Fruit fly (Drosophila melanogaster) whole organism, embryonic: ENCODE results near the gene CG31103.
A peak's percentile ranks its signal among the peaks of the same experiment; 100 is the strongest.

Experiments
- Awh ChIP-seq: fragments of 200-800 bp; sonication (Bioruptor generic); IDR thresholded peaks from 2 replicates; pipeline ENCODE4, ENCODE4 v1.3.6; 2022; ENCODE audit warnings: missing biosample characterization, missing genetic modification characterization
- CG10147 ChIP-seq: fragments of 200-800 bp; sonication (Bioruptor generic); optimal IDR thresholded peaks from 2 replicates; lab custom pipeline; 2019; ENCODE audit warnings: missing biosample characterization, mild to moderate bottlenecking, missing genetic modification characterization, moderate library complexity
- CG10321 ChIP-seq: fragments of 200-800 bp; sonication (Bioruptor generic); IDR thresholded peaks from 2 replicates; pipeline ENCODE4 v1.3.6; 2022; ENCODE audit warnings: missing biosample characterization, missing genetic modification characterization
- CG10366 ChIP-seq: fragments of 200-800 bp; sonication (Bioruptor generic); IDR thresholded peaks from 2 replicates; pipeline ENCODE4 v1.3.6; 2022; ENCODE audit warnings: missing biosample characterization, missing genetic modification characterization
- CG12104 ChIP-seq: fragments of 200-800 bp; sonication (Bioruptor generic); optimal IDR thresholded peaks from 3 replicates; lab custom pipeline; 2016; ENCODE audit warnings: missing biosample characterization, missing genetic modification characterization
- CG12155 ChIP-seq: fragments of 200-800 bp; sonication (Bioruptor generic); optimal IDR thresholded peaks from 3 replicates; lab custom pipeline; 2016; ENCODE audit warnings: missing biosample characterization, missing genetic modification characterization
- CG12659 ChIP-seq: fragments of 200-800 bp; sonication (Bioruptor generic); optimal IDR thresholded peaks from 3 replicates; lab custom pipeline; 2017; ENCODE audit warnings: mild to moderate bottlenecking, missing biosample characterization, missing genetic modification reagents, missing genetic modification characterization
- CG13624 ChIP-seq: fragments of 200-800 bp; sonication (Bioruptor generic); optimal IDR thresholded peaks from 2 replicates; lab custom pipeline; 2016; ENCODE audit warnings: missing biosample characterization, missing genetic modification characterization
- CG14050 ChIP-seq: fragments of 200-800 bp; sonication (Bioruptor generic); IDR thresholded peaks from 3 replicates; pipeline ENCODE4 v1.3.6; 2022; ENCODE audit warnings: missing biosample characterization, missing genetic modification characterization
- CG17328 ChIP-seq: fragments of 200-800 bp; sonication (Bioruptor generic); IDR thresholded peaks from 2 replicates; pipeline ENCODE4 v1.3.6; 2022; ENCODE audit warnings: missing biosample characterization, missing genetic modification characterization
- CG1832 ChIP-seq: fragments of 200-800 bp; sonication (Bioruptor generic); optimal IDR thresholded peaks from 2 replicates; lab custom pipeline; 2017; ENCODE audit warnings: missing biosample characterization, mild to moderate bottlenecking, missing genetic modification characterization, inconsistent platforms
- CG18619 ChIP-seq: fragments of 200-800 bp; sonication (Bioruptor generic); optimal IDR thresholded peaks from 3 replicates; lab custom pipeline; 2017; ENCODE audit warnings: missing biosample characterization, mild to moderate bottlenecking, missing genetic modification characterization
- CG2129 ChIP-seq: fragments of 200-800 bp; sonication (Bioruptor generic); IDR thresholded peaks from 2 replicates; pipeline ENCODE4 v1.3.6; 2022; ENCODE audit warnings: missing biosample characterization, missing genetic modification characterization; ENCODE audit not compliant: partially characterized antibody
- CG31388 ChIP-seq: fragments of 200-800 bp; sonication (Bioruptor generic); optimal IDR thresholded peaks from 2 replicates; lab custom pipeline; 2016; ENCODE audit warnings: missing biosample characterization, missing genetic modification characterization
- CG33213 ChIP-seq: fragments of 200-800 bp; sonication (Bioruptor generic); optimal IDR thresholded peaks from 3 replicates; lab custom pipeline; 2016; ENCODE audit warnings: missing biosample characterization, missing genetic modification characterization
- CG33557 ChIP-seq: fragments of 200-800 bp; sonication (Bioruptor generic); optimal IDR thresholded peaks from 2 replicates; lab custom pipeline; 2019; ENCODE audit warnings: missing biosample characterization, mild to moderate bottlenecking, missing genetic modification characterization, moderate library complexity
- CG3847 ChIP-seq: fragments of 200-800 bp; sonication (Bioruptor generic); IDR thresholded peaks from 2 replicates; pipeline ENCODE4 v1.3.6; 2022; ENCODE audit warnings: missing biosample characterization, missing genetic modification characterization
- CG4424 ChIP-seq: fragments of 200-800 bp; sonication (Bioruptor generic); optimal IDR thresholded peaks from 3 replicates; lab custom pipeline; 2016; ENCODE audit warnings: missing biosample characterization, missing genetic modification characterization
- CG6254 ChIP-seq: fragments of 200-800 bp; sonication (Bioruptor generic); optimal IDR thresholded peaks from 3 replicates; lab custom pipeline; 2017; ENCODE audit warnings: mild to moderate bottlenecking, missing biosample characterization, missing genetic modification reagents, missing genetic modification characterization
- CG7963 ChIP-seq: fragments of 200-800 bp; sonication (Bioruptor generic); IDR thresholded peaks from 3 replicates; pipeline ENCODE4 v1.3.6; 2022; ENCODE audit warnings: missing biosample characterization, missing genetic modification characterization; ENCODE audit not compliant: partially characterized antibody
- CG9215 ChIP-seq: fragments of 200-800 bp; sonication (Bioruptor generic); IDR thresholded peaks from 2 replicates; pipeline ENCODE4 v1.3.6; 2022; ENCODE audit warnings: missing biosample characterization, missing genetic modification characterization
- Deaf1 ChIP-seq: fragments of 200-800 bp; optimal IDR thresholded peaks from 3 replicates; lab custom pipeline; 2019; ENCODE audit warnings: missing biosample characterization, mild to moderate bottlenecking, missing genetic modification characterization, moderate library complexity
- Ets65A ChIP-seq: fragments of 200-800 bp; sonication (Bioruptor generic); peaks from one replicate; lab custom pipeline; 2016; ENCODE audit warnings: missing biosample characterization, missing genetic modification characterization
- Ets97D ChIP-seq: fragments of 200-800 bp; sonication (Bioruptor generic); optimal IDR thresholded peaks from 3 replicates; lab custom pipeline; 2016; ENCODE audit warnings: missing biosample characterization, missing genetic modification characterization
- cas ChIP-seq: fragments of 200-800 bp; sonication (Bioruptor generic); IDR thresholded peaks from 2 replicates; pipeline ENCODE4 v1.3.6; 2022; ENCODE audit warnings: missing biosample characterization, missing genetic modification characterization
- chif ChIP-seq, 2 experiments: fragments of 200-800 bp; sonication (Bioruptor generic); optimal IDR thresholded peaks; 3 replicates each; lab custom pipeline; 2016; ENCODE audit warnings: missing biosample characterization in 2 of 2, missing genetic modification characterization in 2 of 2
- chm ChIP-seq: fragments of 200-800 bp; sonication (Bioruptor generic); IDR thresholded peaks from 2 replicates; pipeline ENCODE4 v1.3.6; 2022; ENCODE audit warnings: missing biosample characterization, missing genetic modification characterization
- crc ChIP-seq: fragments of 200-800 bp; sonication (Bioruptor generic); optimal IDR thresholded peaks from 2 replicates; lab custom pipeline; 2016; ENCODE audit warnings: missing biosample characterization, missing genetic modification characterization
- danr ChIP-seq: fragments of 200-800 bp; sonication (Bioruptor generic); IDR thresholded peaks from 2 replicates; pipeline ENCODE4 v1.3.6; 2022; ENCODE audit warnings: missing biosample characterization, missing genetic modification characterization
- en ChIP-seq: fragments of 200-800 bp; sonication (Bioruptor generic); optimal IDR thresholded peaks from 2 replicates; lab custom pipeline; 2016; ENCODE audit warnings: missing biosample characterization, missing genetic modification characterization
- esg ChIP-seq: fragments of 200-800 bp; sonication (Bioruptor generic); conservative IDR thresholded peaks from 2 replicates; pipeline ENCODE4 v1.3.6; 2022; ENCODE audit warnings: missing biosample characterization, missing genetic modification characterization
- gsb ChIP-seq: fragments of 200-800 bp; sonication (Bioruptor generic); IDR thresholded peaks from 2 replicates; pipeline ENCODE4 v1.3.6; 2022; ENCODE audit warnings: missing biosample characterization, missing genetic modification characterization
- hkb ChIP-seq, 2 experiments: fragments of 200-800 bp in 1 of 2; fragments of >200 bp in 1 of 2; sonication (Bioruptor generic) in 1 of 2; IDR thresholded peaks in 1 of 2; optimal IDR thresholded peaks in 1 of 2; 2 replicates each; pipeline versions ENCODE4 v1.3.6 to Lab custom; 2017 to 2022; ENCODE audit warnings: missing biosample characterization in 1 of 2, missing genetic modification characterization in 1 of 2
- jigr1 ChIP-seq: fragments of 200-800 bp; sonication (Bioruptor generic); IDR thresholded peaks from 3 replicates; pipeline ENCODE4 v1.3.6; 2022; ENCODE audit warnings: missing biosample characterization, missing genetic modification characterization
- knrl ChIP-seq: fragments of 200-800 bp; sonication (Bioruptor generic); IDR thresholded peaks from 3 replicates; pipeline ENCODE4 v1.3.6; 2022; ENCODE audit warnings: missing biosample characterization, missing genetic modification characterization; ENCODE audit not compliant: partially characterized antibody
- nmo ChIP-seq: fragments of 200-800 bp; sonication (Bioruptor generic); optimal IDR thresholded peaks from 2 replicates; lab custom pipeline; 2018; ENCODE audit warnings: missing biosample characterization, mild to moderate bottlenecking, missing genetic modification characterization, moderate library complexity
- pfk ChIP-seq: fragments of 200-800 bp; sonication (Bioruptor generic); optimal IDR thresholded peaks from 2 replicates; lab custom pipeline; 2018; ENCODE audit warnings: missing biosample characterization, mild to moderate bottlenecking, missing genetic modification characterization, moderate library complexity
- phol ChIP-seq: fragments of 200-800 bp; sonication (Bioruptor generic); optimal IDR thresholded peaks from 3 replicates; lab custom pipeline; 2018; ENCODE audit warnings: missing biosample characterization, mild to moderate bottlenecking, missing genetic modification characterization, moderate library complexity
- run ChIP-seq: fragments of 200-800 bp; sonication (Bioruptor generic); optimal IDR thresholded peaks from 3 replicates; lab custom pipeline; 2018; ENCODE audit warnings: missing biosample characterization, mild to moderate bottlenecking, missing genetic modification characterization
- sima ChIP-seq: fragments of 200-800 bp; sonication (Bioruptor generic); optimal IDR thresholded peaks from 2 replicates; lab custom pipeline; 2016; ENCODE audit warnings: missing biosample characterization, missing genetic modification characterization
- tup ChIP-seq: fragments of 200-800 bp; sonication (Bioruptor generic); optimal IDR thresholded peaks from 2 replicates; lab custom pipeline; 2016; ENCODE audit warnings: missing biosample characterization, mild to moderate bottlenecking, missing genetic modification characterization, moderate library complexity
- usp ChIP-seq: fragments of >200 bp; optimal IDR thresholded peaks from 2 replicates; lab custom pipeline; 2017; ENCODE audit warnings: missing biosample characterization, missing genetic modification characterization
- vnd ChIP-seq: fragments of 200-800 bp; sonication (Bioruptor generic); IDR thresholded peaks from 3 replicates; pipeline ENCODE4 v1.3.6; 2022; ENCODE audit warnings: missing biosample characterization, missing genetic modification characterization; ENCODE audit not compliant: partially characterized antibody
- wek ChIP-seq: fragments of 200-800 bp; sonication (Bioruptor generic); optimal IDR thresholded peaks from 3 replicates; lab custom pipeline; 2018; ENCODE audit warnings: missing biosample characterization, mild to moderate bottlenecking, missing genetic modification characterization, moderate library complexity

CG31103 gene

DNA sequence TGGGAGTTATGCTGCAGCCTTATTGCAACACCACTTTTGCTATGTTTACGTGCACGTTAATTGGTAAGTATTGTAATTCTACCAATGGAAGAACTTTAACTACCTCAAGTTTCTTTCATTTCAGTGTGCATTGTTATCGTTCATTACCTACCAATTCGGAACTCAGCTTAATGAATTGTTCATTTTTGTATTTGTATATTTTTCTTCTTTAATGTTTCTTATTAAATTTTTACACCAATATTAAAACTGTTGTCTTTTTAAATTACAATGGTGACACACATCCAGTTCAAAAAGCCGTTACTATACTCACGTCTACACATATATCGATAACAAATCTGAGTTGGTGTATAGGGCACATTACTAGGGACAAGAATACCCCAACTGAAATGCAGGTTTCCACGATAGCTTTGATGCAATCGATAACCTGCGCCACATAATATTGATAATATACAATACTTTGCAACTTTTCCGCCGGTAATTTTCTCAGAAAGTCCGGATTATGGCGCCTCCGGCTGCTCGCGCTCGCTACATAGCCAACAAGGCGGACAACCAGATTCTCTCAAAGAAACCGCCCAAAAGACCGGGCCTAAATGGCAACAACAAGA lies 2.2 kb downstream of the CG31103 start, which contains the start of gene Alg9 (continued):
- TF ChIP-seq CG33557 (GFP tag; lab: Kevin White, UChicago) (no peak), Ets97D (GFP tag; lab: Kevin White, UChicago) (peak; percentile 74), nmo (peak; percentile 23), phol (tag; lab: Kevin White, UChicago) (peak; percentile 33), CG3847 (GFP tag; lab: Robert Waterston, UW) (no peak), tup (GFP tag; lab: Kevin White, UChicago) (no peak), CG12659 (peak; percentile 31), CG33213 (no peak), CG12104 (GFP tag; lab: Kevin White, UChicago) (no peak), CG7963 (GFP tag; lab: Robert Waterston, UW) (peak; percentile 91), gsb (GFP tag; lab: Robert Waterston, UW) (no peak), CG2129 (GFP tag; lab: Robert Waterston, UW) (peak; percentile 69), knrl (GFP tag; lab: Robert Waterston, UW) (peak; percentile 89)
- TF ChIP-seq, all 482 proteins: peak for 88

dm6 chr3R:25225483-25225882 lies 6.4 kb downstream of the CG31103 start:
- peak; percentile 91 for TF ChIP-seq Ets65A (GFP tag; lab: Kevin White, UChicago)
- no peak for TF ChIP-seq CG10321 (GFP tag; lab: Robert Waterston, UW)
- TF ChIP-seq, all 482 proteins: peak for 1

DNA sequence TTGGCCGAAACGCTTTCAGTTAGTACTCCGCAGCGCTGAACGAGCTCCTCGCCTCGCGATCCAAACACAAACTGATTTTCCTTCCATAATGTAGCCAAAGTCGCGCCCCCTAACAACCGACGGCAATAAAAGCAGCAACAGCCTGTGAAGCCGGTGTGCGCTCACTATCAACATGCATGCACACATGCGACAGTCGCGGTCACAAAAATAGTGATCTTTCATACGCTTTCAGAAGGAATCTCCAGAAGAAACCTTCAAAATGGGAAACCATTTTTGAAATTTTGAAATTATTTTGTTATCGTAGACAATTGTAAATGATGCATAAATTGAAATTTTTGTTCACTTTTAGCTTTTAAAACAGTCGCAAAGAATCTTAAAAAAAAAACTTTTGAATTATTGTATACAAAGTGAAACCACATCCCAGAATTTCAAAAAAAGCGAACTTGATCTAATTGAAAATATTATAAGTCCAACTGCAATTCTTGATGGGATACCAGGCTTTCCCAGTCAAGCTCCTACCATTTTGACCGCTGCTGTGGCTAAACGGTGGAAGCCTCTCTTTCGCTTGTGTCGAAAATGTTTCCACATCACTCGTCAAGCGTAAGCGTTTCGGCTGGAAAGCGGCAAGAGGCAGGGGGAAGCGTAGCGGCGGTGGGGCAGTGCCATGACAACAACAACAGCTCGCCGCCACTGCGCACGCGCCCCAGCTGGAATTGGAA lies 13.3 kb downstream of the CG31103 start, which contains the start of gene Cad96Cb:
TSS of gene Cad96Cb (minus strand) at position 51 of the 719 bp plus-strand sequence.
- TF ChIP-seq CG31388 (peak; percentile 18), wek (GFP tag; lab: Kevin White, UChicago) (peak; percentile 35), usp (GFP tag; lab: Kevin White, UChicago) (no peak), CG1832 (GFP tag; lab: Kevin White, UChicago) (no peak), hkb (optimal IDR thresholded peaks at IDR 0.05; lab: Kevin White, UChicago) (no peak), hkb (GFP tag; IDR thresholded peaks at IDR 0.05; lab: Robert Waterston, UW) (peak; percentile 79), pfk (GFP tag; lab: Kevin White, UChicago) (no peak), CG9215 (peak; percentile 40; the same call in 1 of the 2 replicates), chm (0 out of 2 replicates have a peak, but pooled peaks have one; percentile 10), jigr1 (GFP tag; lab: Robert Waterston, UW) (0 out of 3 replicates have a peak, but pooled peaks have one; percentile 15), crc (GFP tag; lab: Kevin White, UChicago) (peak; percentile 59), phol (tag; lab: Kevin White, UChicago) (peak; percentile 93), Awh (peak; percentile 25; the same call in 1 of the 2 replicates), CG10147 (GFP tag; lab: Kevin White, UChicago) (peak; percentile 77), Deaf1 (no peak), run (tag; lab: Kevin White, UChicago) (peak; percentile 72), Ets65A (GFP tag; lab: Kevin White, UChicago) (peak; percentile 95), CG13624 (GFP tag; lab: Kevin White, UChicago) (no peak), danr (GFP tag; lab: Robert Waterston, UW) (peak; percentile 44; the same call in 1 of the 2 replicates), en (GFP tag; lab: Kevin White, UChicago) (peak; percentile 66), CG6254 (GFP tag; lab: Kevin White, UChicago) (peak; percentile 90), CG14050 (GFP tag; lab: Robert Waterston, UW) (peak; percentile 43; the same call in 1 of the 3 replicates), CG17328 (GFP tag; lab: Robert Waterston, UW) (peak; percentile 37), CG18619 (GFP tag; lab: Kevin White, UChicago) (peak; percentile 82), vnd (GFP tag; lab: Robert Waterston, UW) (no peak), chif (GFP tag; optimal IDR thresholded peaks at IDR 0.05; lab: Kevin White, UChicago) (peak; percentile 56 to 89), CG10366 (GFP tag; lab: Robert Waterston, UW) (peak; percentile 30; the same call in 1 of the 2 replicates), cas (no peak), esg (GFP tag; lab: Robert Waterston, UW) (0 out of 2 replicates have a peak, but pooled peaks have one; percentile 46), CG4424 (GFP tag; lab: Kevin White, UChicago) (peak; percentile 92), sima (GFP tag; lab: Kevin White, UChicago) (peak; percentile 30), CG12155 (GFP tag; lab: Kevin White, UChicago) (peak; percentile 64)
